Worm (Caenorhabditis elegans) whole organism, L1 larva: Measurements from ENCODE around the gene F15G9.1.

ENCODE experiments used
- C04F5.9 ChIP-seq: sonication (generic microtip); optimal IDR thresholded peaks from 2 replicates; lab custom pipeline; 2016; ENCODE audit warnings: missing genetic modification characterization, missing compliant biosample characterization
- C16A3.4 ChIP-seq: fragments of 150-350 bp; optimal IDR thresholded peaks from 2 replicates; lab custom pipeline; 2014; ENCODE audit warnings: missing biosample characterization, missing genetic modification characterization
- C34B4.2 ChIP-seq: sonication (generic microtip); optimal IDR thresholded peaks from 2 replicates; lab custom pipeline; 2017; ENCODE audit warnings: mild to moderate bottlenecking, missing genetic modification characterization, missing compliant biosample characterization
- aly-2 ChIP-seq: fragments of 150-350 bp; optimal IDR thresholded peaks from 2 replicates; lab custom pipeline; 2014; ENCODE audit warnings: missing biosample characterization, missing genetic modification characterization
- ceh-8 ChIP-seq: fragments of 200-800 bp; sonication (Bioruptor generic); optimal IDR thresholded peaks from 2 replicates; lab custom pipeline; 2018; ENCODE audit warnings: mild to moderate bottlenecking, missing genetic modification characterization, moderate library complexity, missing compliant biosample characterization
- ceh-82 ChIP-seq, 3 experiments: fragments of 150-350 bp in 1 of 3; sonication (generic microtip) in 2 of 3; optimal IDR thresholded peaks; 2 replicates each; lab custom pipeline; 2014 to 2017; ENCODE audit warnings: missing biosample characterization in 3 of 3, missing genetic modification characterization in 3 of 3
- dpl-1 ChIP-seq, 3 experiments: fragments of 150-350 bp in 2 of 3; sonication (generic microtip) in 1 of 3; optimal IDR thresholded peaks; 2 replicates each; lab custom pipeline; 2014 to 2017; ENCODE audit warnings: missing biosample characterization in 3 of 3, missing genetic modification characterization in 3 of 3, missing genetic modification reagents in 3 of 3
- dsc-1 ChIP-seq: sonication (generic microtip); optimal IDR thresholded peaks from 2 replicates; lab custom pipeline; 2016; ENCODE audit warnings: mild to moderate bottlenecking, missing genetic modification characterization, missing compliant biosample characterization
- efl-1 ChIP-seq, 4 experiments: fragments of 150-350 bp; optimal IDR thresholded peaks in 3 of 4; peaks in 1 of 4; 1 replicate in 1 of 4; 2 replicates in 3 of 4; lab custom pipeline; 2014; ENCODE audit warnings: missing biosample characterization in 2 of 4, missing genetic modification characterization in 2 of 4, missing genetic modification reagents in 2 of 4
- efl-3 ChIP-seq: fragments of 200-800 bp; sonication (Bioruptor generic); optimal IDR thresholded peaks from 2 replicates; lab custom pipeline; 2018; ENCODE audit warnings: mild to moderate bottlenecking, missing genetic modification characterization, missing compliant biosample characterization
- egl-13 ChIP-seq: sonication (generic microtip); optimal IDR thresholded peaks from 2 replicates; lab custom pipeline; 2016; ENCODE audit warnings: missing genotype, missing genetic modification reagents, missing genetic modification characterization, missing compliant biosample characterization
- egl-27 ChIP-seq, 2 experiments: fragments of 150-350 bp in 1 of 2; sonication (generic microtip); optimal IDR thresholded peaks; 3 replicates each; lab custom pipeline; 2017 to 2018; ENCODE audit warnings: missing biosample characterization in 2 of 2, missing genetic modification characterization in 2 of 2, missing genetic modification reagents in 2 of 2
- fkh-10 ChIP-seq: sonication (generic microtip); optimal IDR thresholded peaks from 2 replicates; lab custom pipeline; 2017; ENCODE audit warnings: missing biosample characterization, missing genetic modification reagents, missing genetic modification characterization
- fkh-8 ChIP-seq: sonication (generic microtip); optimal IDR thresholded peaks from 2 replicates; lab custom pipeline; 2016; ENCODE audit warnings: mild to moderate bottlenecking, missing genetic modification characterization, missing compliant biosample characterization
- fos-1 ChIP-seq: fragments of 150-350 bp; optimal IDR thresholded peaks from 2 replicates; lab custom pipeline; 2014; ENCODE audit warnings: missing biosample characterization, missing genetic modification characterization
- hlh-17 ChIP-seq: fragments of 200-800 bp; sonication (Bioruptor generic); optimal IDR thresholded peaks from 2 replicates; lab custom pipeline; 2018; ENCODE audit warnings: missing genetic modification characterization, mild to moderate bottlenecking, missing compliant biosample characterization, moderate library complexity, borderline replicate concordance
- isw-1 ChIP-seq: fragments of 200-800 bp; sonication (Bioruptor generic); IDR thresholded peaks from 2 replicates; pipeline ENCODE4 v1.3.6; 2022; ENCODE audit warnings: missing genetic modification characterization, missing compliant biosample characterization
- lin-14 ChIP-seq: fragments of 200-800 bp; sonication (Bioruptor generic); optimal IDR thresholded peaks from 2 replicates; lab custom pipeline; 2018; ENCODE audit warnings: mild to moderate bottlenecking, missing genetic modification characterization, moderate library complexity, missing compliant biosample characterization
- lin-35 ChIP-seq, 2 experiments: fragments of 150-350 bp; optimal IDR thresholded peaks; 2 replicates each; lab custom pipeline; 2014; ENCODE audit warnings: missing biosample characterization in 2 of 2, missing genetic modification characterization in 2 of 2, missing genetic modification reagents in 2 of 2
- lin-39 ChIP-seq: fragments of 150-350 bp; optimal IDR thresholded peaks from 2 replicates; lab custom pipeline; 2014; ENCODE audit warnings: missing biosample characterization, missing genetic modification reagents, missing genetic modification characterization
- lsy-2 ChIP-seq, 2 experiments: fragments of 150-350 bp; optimal IDR thresholded peaks; 2 replicates each; lab custom pipeline; 2014; ENCODE audit warnings: missing biosample characterization in 2 of 2, missing genetic modification characterization in 2 of 2
- mab-9 ChIP-seq: fragments of 200-800 bp; sonication (Bioruptor generic); IDR thresholded peaks from 2 replicates; pipeline ENCODE4 v1.3.6; 2022; ENCODE audit warnings: missing genetic modification reagents, missing genetic modification characterization, missing compliant biosample characterization
- mdl-1 ChIP-seq, 2 experiments: fragments of 150-350 bp; optimal IDR thresholded peaks; 2 replicates each; lab custom pipeline; 2014 to 2017; ENCODE audit warnings: missing biosample characterization in 2 of 2, missing genetic modification characterization in 2 of 2, inconsistent platforms in 1 of 2
- nhr-12 ChIP-seq: sonication (generic microtip); optimal IDR thresholded peaks from 2 replicates; lab custom pipeline; 2017; ENCODE audit warnings: missing biosample characterization, missing genetic modification characterization
- nhr-28 ChIP-seq: fragments of 150-350 bp; optimal IDR thresholded peaks from 2 replicates; lab custom pipeline; 2014; ENCODE audit warnings: missing biosample characterization, missing genetic modification characterization
- nhr-71 ChIP-seq: sonication (generic microtip); optimal IDR thresholded peaks from 2 replicates; lab custom pipeline; 2016; ENCODE audit warnings: mild to moderate bottlenecking, missing genetic modification characterization, moderate library complexity, missing compliant biosample characterization
- nhr-85 ChIP-seq: sonication (generic microtip); peaks from one replicate; lab custom pipeline; 2016; ENCODE audit warnings: missing genetic modification characterization, inconsistent platforms, missing compliant biosample characterization
- nhr-90 ChIP-seq: sonication (generic microtip); optimal IDR thresholded peaks from 2 replicates; lab custom pipeline; 2016; ENCODE audit warnings: mild to moderate bottlenecking, missing genetic modification characterization, missing compliant biosample characterization; ENCODE audit not compliant: poor library complexity
- pqm-1 ChIP-seq: sonication (generic microtip); optimal IDR thresholded peaks from 3 replicates; lab custom pipeline; 2017; ENCODE audit warnings: missing biosample characterization, missing genetic modification characterization
- rnt-1 ChIP-seq: sonication (generic microtip); optimal IDR thresholded peaks from 2 replicates; lab custom pipeline; 2016; ENCODE audit warnings: mild to moderate bottlenecking, missing genetic modification characterization, moderate library complexity, missing compliant biosample characterization
- snpc-4 ChIP-seq: fragments of 150-350 bp; optimal IDR thresholded peaks from 2 replicates; lab custom pipeline; 2014; ENCODE audit warnings: missing biosample characterization, missing genetic modification characterization
- snu-23 ChIP-seq: sonication (generic microtip); optimal IDR thresholded peaks from 2 replicates; lab custom pipeline; 2016; ENCODE audit warnings: missing genetic modification characterization, missing compliant biosample characterization
- sox-4 ChIP-seq: sonication (generic microtip); optimal IDR thresholded peaks from 2 replicates; lab custom pipeline; 2016; ENCODE audit warnings: missing genetic modification characterization, missing compliant biosample characterization
- sup-37 ChIP-seq: fragments of 200-800 bp; sonication (Bioruptor generic); optimal IDR thresholded peaks from 2 replicates; lab custom pipeline; 2018; ENCODE audit warnings: mild to moderate bottlenecking, missing genetic modification characterization, missing compliant biosample characterization
- tbx-2 ChIP-seq: sonication (generic microtip); optimal IDR thresholded peaks from 2 replicates; lab custom pipeline; 2016; ENCODE audit warnings: missing genetic modification characterization, missing compliant biosample characterization
- unc-130 ChIP-seq: fragments of 150-350 bp; optimal IDR thresholded peaks from 2 replicates; lab custom pipeline; 2017; ENCODE audit warnings: missing biosample characterization, missing genetic modification characterization, inconsistent platforms
- unc-30 ChIP-seq: sonication (generic microtip); optimal IDR thresholded peaks from 2 replicates; lab custom pipeline; 2017; ENCODE audit warnings: missing biosample characterization, missing genetic modification characterization
- unc-86 ChIP-seq: sonication (generic microtip); optimal IDR thresholded peaks from 2 replicates; lab custom pipeline; 2016; ENCODE audit warnings: missing genetic modification characterization, missing compliant biosample characterization
- xbp-1 ChIP-seq: sonication (generic microtip); optimal IDR thresholded peaks from 2 replicates; lab custom pipeline; 2016; ENCODE audit warnings: missing genetic modification characterization, missing compliant biosample characterization
- ztf-11 ChIP-seq, 2 experiments: sonication (generic microtip); optimal IDR thresholded peaks; 2 replicates each; lab custom pipeline; 2016 to 2017; ENCODE audit warnings: missing genetic modification characterization in 2 of 2, missing biosample characterization in 1 of 2, missing compliant biosample characterization in 1 of 2

Gene F15G9.1

ce11 chrX:9743513-9743914 lies 37.3 kb downstream of the F15G9.1 start (continued):
- TF ChIP-seq nhr-90: peak; percentile 89
- TF ChIP-seq lin-39 (tag; lab: Kevin White, UChicago): peak; percentile 42
- peak; percentile 50 for TF ChIP-seq unc-130
- peak; percentile 69 for TF ChIP-seq mab-9 (GFP tag; lab: Robert Waterston, UW)
- TF ChIP-seq isw-1 (GFP tag; lab: Robert Waterston, UW): peak; percentile 59
- peak; percentile 68 for TF ChIP-seq snpc-4 (tag; lab: Kevin White, UChicago)
- TF ChIP-seq efl-1 (optimal IDR thresholded peaks at IDR 0.05; lab: Kevin White, UChicago): peak in 1 of 2 experiments; percentile 35
- TF ChIP-seq efl-1 (GFP tag; optimal IDR thresholded peaks at IDR 0.05 in 1 of 2; lab: Kevin White, UChicago): peak; percentile 29 to 90
- peak in 1 of 2 experiments; percentile 56 for TF ChIP-seq ztf-11 (tag; optimal IDR thresholded peaks at IDR 0.05; lab: Kevin White, UChicago)
- TF ChIP-seq dsc-1 (tag; lab: Kevin White, UChicago): peak; percentile 89
- TF ChIP-seq xbp-1 (tag; lab: Kevin White, UChicago): peak; percentile 75
- peak; percentile 91 for TF ChIP-seq nhr-71 (tag; lab: Kevin White, UChicago)
- TF ChIP-seq rnt-1 (tag; lab: Kevin White, UChicago): peak; percentile 72
- TF ChIP-seq egl-13 (tag; lab: Kevin White, UChicago): peak; percentile 69
- TF ChIP-seq mdl-1 (tag; optimal IDR thresholded peaks at IDR 0.05; lab: Kevin White, UChicago): peak in 1 of 2 experiments; percentile 77
- peak; percentile 85 for TF ChIP-seq fkh-8 (tag; lab: Kevin White, UChicago)
- TF ChIP-seq sox-4 (tag; lab: Kevin White, UChicago): peak; percentile 74
- TF ChIP-seq fos-1 (tag; lab: Kevin White, UChicago): peak; percentile 83
- peak in 1 of 2 experiments; percentile 25 for TF ChIP-seq egl-27 (tag; optimal IDR thresholded peaks at IDR 0.05; lab: Kevin White, UChicago)
- peak in 2 of 3 experiments; percentile 37 to 49 for TF ChIP-seq dpl-1 (GFP tag; optimal IDR thresholded peaks at IDR 0.05; lab: Kevin White, UChicago)
- TF ChIP-seq aly-2: peak; percentile 88
- peak; percentile 95 for TF ChIP-seq nhr-85 (tag; lab: Kevin White, UChicago)
- TF ChIP-seq C04F5.9: peak; percentile 54
- TF ChIP-seq lin-35 (GFP tag; optimal IDR thresholded peaks at IDR 0.05; lab: Kevin White, UChicago): peak; percentile 58 to 84
- peak; percentile 76 for TF ChIP-seq ceh-8 (GFP tag; lab: Kevin White, UChicago)
- TF ChIP-seq fkh-10 (GFP tag; lab: Kevin White, UChicago): peak; percentile 86
- TF ChIP-seq lin-14 (GFP tag; lab: Kevin White, UChicago): peak; percentile 89
- TF ChIP-seq, all 84 proteins: peak for 56; not testable (repeated sequence) for 28

- no peak for TF ChIP-seq unc-86 (tag; lab: Kevin White, UChicago)
- TF ChIP-seq, all 84 proteins: peak for 0
Observed at ce11 chrX:9754537-9754936, 48.4 kb downstream of the F15G9.1 start.

ce11 chrX:9756971-9757370 lies 50.8 kb downstream of the F15G9.1 start, which contains the start of gene T09B9.1:
TSS of gene T09B9.1 (plus strand) at chrX:9757271.
- TF ChIP-seq snu-23 (GFP tag; lab: Kevin White, UChicago) (no peak), efl-3 (GFP tag; lab: Kevin White, UChicago) (no peak), C34B4.2 (tag; lab: Kevin White, UChicago) (no peak), nhr-90 (no peak), hlh-17 (GFP tag; lab: Kevin White, UChicago) (no peak), C16A3.4 (tag; lab: Kevin White, UChicago) (no peak), nhr-12 (no peak), ceh-82 (tag; optimal IDR thresholded peaks at IDR 0.05; lab: Kevin White, UChicago) (no peak), tbx-2 (no peak), lsy-2 (tag; optimal IDR thresholded peaks at IDR 0.05; lab: Kevin White, UChicago) (no peak), aly-2 (no peak), pqm-1 (tag; lab: Kevin White, UChicago) (no peak), unc-30 (tag; lab: Kevin White, UChicago) (no peak), dpl-1 (GFP tag; optimal IDR thresholded peaks at IDR 0.05; lab: Kevin White, UChicago) (no peak), sox-4 (tag; lab: Kevin White, UChicago) (no peak), ceh-8 (GFP tag; lab: Kevin White, UChicago) (no peak), nhr-28 (tag; lab: Kevin White, UChicago) (no peak), sup-37 (GFP tag; lab: Kevin White, UChicago) (no peak)
